Worm (Caenorhabditis elegans) whole organism, mixed stage, embryonic: ENCODE measurements around the gene nhr-108.

Experiments
- elt-1 ChIP-seq: sonication (generic microtip); optimal IDR thresholded peaks from 2 replicates; lab custom pipeline; 2017; ENCODE audit warnings: missing genetic modification characterization, mild to moderate bottlenecking, missing compliant biosample characterization, antibody characterized with exemption, moderate library complexity, borderline replicate concordance; ENCODE audit not compliant: insufficient read depth
- lin-13 ChIP-seq: fragments of 150-350 bp; optimal IDR thresholded peaks from 2 replicates; lab custom pipeline; 2014; ENCODE audit warnings: missing biosample characterization, missing genetic modification characterization
- mep-1 ChIP-seq: fragments of 150-350 bp; optimal IDR thresholded peaks from 2 replicates; lab custom pipeline; 2017; ENCODE audit warnings: missing biosample characterization, missing genetic modification reagents, missing genetic modification characterization, inconsistent platforms
- nhr-237 ChIP-seq: fragments of 150-350 bp; optimal IDR thresholded peaks from 2 replicates; lab custom pipeline; 2014; ENCODE audit warnings: missing biosample characterization, missing genetic modification characterization
- snpc-4 ChIP-seq: fragments of 150-350 bp; optimal IDR thresholded peaks from 2 replicates; lab custom pipeline; 2014; ENCODE audit warnings: missing biosample characterization, missing genetic modification characterization
- unc-62 ChIP-seq: fragments of 150-350 bp; optimal IDR thresholded peaks from 2 replicates; lab custom pipeline; 2014; ENCODE audit warnings: missing biosample characterization, missing genetic modification reagents, missing genetic modification characterization

DNA sequence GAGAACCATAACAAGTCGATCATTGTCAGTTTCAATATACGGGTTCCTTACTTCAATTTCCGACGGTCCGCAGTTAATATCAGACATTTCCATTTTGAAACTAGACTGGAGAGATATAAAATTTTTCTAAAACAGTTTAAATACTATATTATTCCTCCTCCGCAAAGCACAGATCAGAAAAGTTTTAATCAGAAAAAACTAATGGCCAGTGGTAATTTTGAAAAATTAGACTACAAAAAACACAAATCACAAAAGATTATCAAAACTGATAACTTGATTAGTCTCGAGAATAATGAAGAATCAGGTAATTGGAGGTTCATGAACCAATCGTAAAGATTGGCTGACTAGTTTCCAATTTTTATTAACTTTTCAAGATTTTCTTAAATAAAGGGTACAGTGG lies 38.3 kb downstream of the nhr-108 start, which contains the start of gene T06C12.9:
- no peak for TF ChIP-seq lin-13 (tag; lab: Kevin White, UChicago)
- no peak for TF ChIP-seq snpc-4 (tag; lab: Kevin White, UChicago)
- TF ChIP-seq elt-1, result no peak
- TF ChIP-seq nhr-237 (tag; lab: Kevin White, UChicago), result no peak
- no peak for TF ChIP-seq unc-62 (GFP tag; lab: Kevin White, UChicago)
- no peak for TF ChIP-seq mep-1 (tag; lab: Kevin White, UChicago)
